Fruit fly (Drosophila melanogaster) whole organism, wandering third instar larva: ENCODE results near the gene CG7006.
A peak's percentile ranks its signal among the peaks of the same experiment; 100 is the strongest.

Experiments used
- Abd-B ChIP-seq: fragments of >200 bp; optimal IDR thresholded peaks from 2 replicates; lab custom pipeline; 2017; ENCODE audit warnings: missing biosample characterization, missing genetic modification characterization
- CG32264 ChIP-seq: fragments of 200-800 bp; sonication (Bioruptor generic); optimal IDR thresholded peaks from 2 replicates; lab custom pipeline; 2016; ENCODE audit warnings: missing biosample characterization, missing genetic modification characterization
- CG9705 ChIP-seq: fragments of 200-800 bp; sonication (Bioruptor generic); optimal IDR thresholded peaks from 2 replicates; lab custom pipeline; 2018; ENCODE audit warnings: missing biosample characterization, mild to moderate bottlenecking, missing genetic modification characterization
- CrebA ChIP-seq: fragments of 200-800 bp; sonication (Bioruptor generic); optimal IDR thresholded peaks from 2 replicates; lab custom pipeline; 2016; ENCODE audit warnings: missing biosample characterization, mild to moderate bottlenecking, missing genetic modification characterization, borderline replicate concordance
- Dfd ChIP-seq: fragments of >200 bp; optimal IDR thresholded peaks from 2 replicates; lab custom pipeline; 2017; ENCODE audit warnings: missing biosample characterization, missing genetic modification characterization
- Dif ChIP-seq: fragments of 200-275, 200-300 bp; sonication (Bioruptor generic); optimal IDR thresholded peaks from 2 replicates; lab custom pipeline; 2018; ENCODE audit warnings: missing biosample characterization, missing genetic modification characterization; ENCODE audit not compliant: partially characterized antibody
- GATAd ChIP-seq: sonication (Bioruptor generic); optimal IDR thresholded peaks from 2 replicates; lab custom pipeline; 2016; ENCODE audit warnings: missing biosample characterization, missing genetic modification characterization
- HLH106 ChIP-seq: fragments of 200-800 bp; optimal IDR thresholded peaks from 3 replicates; lab custom pipeline; 2019; ENCODE audit warnings: missing biosample characterization, mild to moderate bottlenecking, missing genetic modification characterization, moderate library complexity
- Hnf4 ChIP-seq: fragments of 200-800 bp; sonication (Bioruptor generic); optimal IDR thresholded peaks from 2 replicates; lab custom pipeline; 2016; ENCODE audit warnings: missing biosample characterization, mild to moderate bottlenecking, missing genetic modification characterization
- Hr78 ChIP-seq: fragments of >200 bp; optimal IDR thresholded peaks from 2 replicates; lab custom pipeline; 2017; ENCODE audit warnings: missing biosample characterization, missing genetic modification characterization
- Hr83 ChIP-seq: fragments of 200-300 bp; sonication (Bioruptor generic); optimal IDR thresholded peaks from 2 replicates; lab custom pipeline; 2016; ENCODE audit warnings: missing biosample characterization, mild to moderate bottlenecking, missing genetic modification characterization, moderate library complexity; ENCODE audit not compliant: poor library complexity, severe bottlenecking
- Jra ChIP-seq: sonication (Bioruptor generic); optimal IDR thresholded peaks from 2 replicates; lab custom pipeline; 2016; ENCODE audit warnings: missing biosample characterization, missing genetic modification characterization
- Mio ChIP-seq: sonication (Bioruptor generic); optimal IDR thresholded peaks from 2 replicates; lab custom pipeline; 2016; ENCODE audit warnings: missing biosample characterization, missing genetic modification characterization
- Myc ChIP-seq: fragments of >200 bp; optimal IDR thresholded peaks from 2 replicates; lab custom pipeline; 2017
- N ChIP-seq: fragments of >200 bp; optimal IDR thresholded peaks from 2 replicates; lab custom pipeline; 2018; ENCODE audit warnings: missing biosample characterization, missing external identifiers, missing genetic modification characterization
- OdsH ChIP-seq: fragments of 200-800 bp; sonication (Bioruptor generic); optimal IDR thresholded peaks from 2 replicates; lab custom pipeline; 2016; ENCODE audit warnings: missing biosample characterization, mild to moderate bottlenecking, missing genetic modification characterization
- Rel ChIP-seq, 2 experiments: fragments of 200-800 bp; sonication (Bioruptor generic) in 1 of 2; optimal IDR thresholded peaks; 2 replicates in 1 of 2; 3 replicates in 1 of 2; lab custom pipeline; 2016 to 2019; ENCODE audit warnings: mild to moderate bottlenecking in 2 of 2, missing biosample characterization in 2 of 2, missing genetic modification characterization in 2 of 2, moderate library complexity in 1 of 2
- Sp1 ChIP-seq: fragments of 200-800 bp; sonication (Bioruptor generic); optimal IDR thresholded peaks from 3 replicates; lab custom pipeline; 2019; ENCODE audit warnings: missing biosample characterization, mild to moderate bottlenecking, missing genetic modification characterization, moderate library complexity
- Vsx2 ChIP-seq: fragments of 200-300, 225-300 bp; sonication (Bioruptor generic); optimal IDR thresholded peaks from 2 replicates; lab custom pipeline; 2018; ENCODE audit warnings: missing biosample characterization, missing genetic modification characterization; ENCODE audit not compliant: partially characterized antibody
- br ChIP-seq: fragments of 200-800 bp; sonication (Bioruptor generic); optimal IDR thresholded peaks from 2 replicates; lab custom pipeline; 2016; ENCODE audit warnings: missing biosample characterization, missing genetic modification characterization
- brk ChIP-seq: fragments of 200-800 bp; sonication (Bioruptor generic); optimal IDR thresholded peaks from 2 replicates; lab custom pipeline; 2016; ENCODE audit warnings: missing biosample characterization, mild to moderate bottlenecking, missing genetic modification characterization
- dl ChIP-seq, 2 experiments: fragments of 175-275, 200-275 bp in 1 of 2; fragments of 200-275 bp in 1 of 2; sonication (Bioruptor generic); optimal IDR thresholded peaks; lab custom pipeline; 2018; ENCODE audit warnings: mild to moderate bottlenecking in 2 of 2, missing biosample characterization in 2 of 2, missing genetic modification characterization in 2 of 2, moderate library complexity in 2 of 2; ENCODE audit not compliant: partially characterized antibody in 2 of 2, insufficient read depth in 1 of 2
- dmrt93B ChIP-seq: fragments of 200-800 bp; sonication (Bioruptor generic); optimal IDR thresholded peaks from 2 replicates; lab custom pipeline; 2018; ENCODE audit warnings: missing biosample characterization, mild to moderate bottlenecking, missing genetic modification characterization
- dsf ChIP-seq: sonication (Bioruptor generic); optimal IDR thresholded peaks from 2 replicates; lab custom pipeline; 2016; ENCODE audit warnings: missing biosample characterization, missing genetic modification characterization, borderline replicate concordance
- ey ChIP-seq: fragments of 200-800 bp; sonication (Bioruptor generic); optimal IDR thresholded peaks from 2 replicates; lab custom pipeline; 2016; ENCODE audit warnings: missing biosample characterization, missing genetic modification characterization
- foxo ChIP-seq, 2 experiments: fragments of 200-800 bp; sonication (Bioruptor generic); optimal IDR thresholded peaks; 2 replicates in 1 of 2; 3 replicates in 1 of 2; lab custom pipeline; 2016 to 2017; ENCODE audit warnings: missing biosample characterization in 2 of 2, missing genetic modification characterization in 2 of 2
- fru ChIP-seq: fragments of 200-800 bp; sonication (Bioruptor generic); optimal IDR thresholded peaks from 3 replicates; lab custom pipeline; 2016; ENCODE audit warnings: missing biosample characterization, mild to moderate bottlenecking, missing genetic modification characterization
- h ChIP-seq: fragments of 200-800 bp; sonication (Bioruptor generic); optimal IDR thresholded peaks from 3 replicates; lab custom pipeline; 2016; ENCODE audit warnings: missing biosample characterization, mild to moderate bottlenecking, missing genetic modification characterization
- jim ChIP-seq: fragments of 175-275, 200-325 bp; sonication (Bioruptor generic); optimal IDR thresholded peaks from 2 replicates; lab custom pipeline; 2016; ENCODE audit warnings: missing biosample characterization, mild to moderate bottlenecking, missing genetic modification characterization
- lola ChIP-seq: fragments of >200 bp; optimal IDR thresholded peaks from 2 replicates; lab custom pipeline; 2017; ENCODE audit warnings: missing biosample characterization, missing genetic modification characterization
- pan ChIP-seq: fragments of >200 bp; optimal IDR thresholded peaks from 2 replicates; lab custom pipeline; 2017
- psq ChIP-seq: fragments of 200-800 bp; sonication (Bioruptor generic); optimal IDR thresholded peaks from 3 replicates; lab custom pipeline; 2017; ENCODE audit warnings: missing biosample characterization, mild to moderate bottlenecking, missing genetic modification characterization, moderate library complexity
- rgr ChIP-seq: fragments of 200-800 bp; sonication (Bioruptor generic); optimal IDR thresholded peaks from 3 replicates; lab custom pipeline; 2016; ENCODE audit warnings: missing biosample characterization, mild to moderate bottlenecking, missing genetic modification characterization
- sage ChIP-seq: fragments of 200-800 bp; sonication (Bioruptor generic); optimal IDR thresholded peaks from 2 replicates; lab custom pipeline; 2016; ENCODE audit warnings: missing biosample characterization, mild to moderate bottlenecking, missing genetic modification characterization
- sv ChIP-seq: fragments of 200-800 bp; sonication (Bioruptor generic); optimal IDR thresholded peaks from 3 replicates; lab custom pipeline; 2016; ENCODE audit warnings: missing biosample characterization, missing genetic modification characterization
- tai ChIP-seq: sonication (Bioruptor generic); optimal IDR thresholded peaks from 2 replicates; lab custom pipeline; 2016; ENCODE audit warnings: missing biosample characterization, missing genetic modification characterization
- usp ChIP-seq: fragments of >200 bp; optimal IDR thresholded peaks from 2 replicates; lab custom pipeline; 2017; ENCODE audit warnings: missing biosample characterization, missing genetic modification characterization
- woc ChIP-seq: sonication (Bioruptor generic); optimal IDR thresholded peaks from 2 replicates; lab custom pipeline; 2016; ENCODE audit warnings: missing biosample characterization, mild to moderate bottlenecking, missing genetic modification characterization

The CG7006 gene

DNA sequence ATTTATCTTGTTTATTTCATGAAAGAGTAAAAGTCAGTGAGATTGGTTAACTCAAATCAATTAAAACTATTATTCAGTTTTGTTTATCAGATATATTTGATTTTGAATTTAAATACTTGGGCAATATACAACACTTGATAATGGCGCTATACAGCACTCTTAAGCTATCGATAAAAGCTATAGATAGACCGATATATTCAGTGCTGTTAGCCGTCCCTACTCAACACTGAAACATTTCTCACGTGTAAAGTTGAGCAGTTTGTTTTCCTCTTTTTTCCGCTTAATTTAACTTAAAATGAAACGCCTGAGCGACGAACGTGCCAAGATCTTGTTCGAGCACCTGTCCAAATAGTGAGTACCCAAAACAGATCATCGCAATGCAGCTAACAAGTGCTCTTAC is at the start of gene CG7006:
CG7006 (plus strand) TSS at position 208 of the 400 bp plus-strand sequence.
- no peak for TF ChIP-seq dl (GFP tag; optimal IDR thresholded peaks at IDR 0.05; lab: Kevin White, UChicago; ENCODE audit: insufficient read depth in 1 of 2, partially characterized antibody in 2 of 2)
- peak; percentile 89 for TF ChIP-seq rgr (GFP tag; lab: Kevin White, UChicago)
- peak; percentile 63 for TF ChIP-seq Myc (lab: Kevin White, UChicago)
- peak; percentile 46 for TF ChIP-seq GATAd
- TF ChIP-seq brk (GFP tag; lab: Kevin White, UChicago): no peak
- TF ChIP-seq OdsH (GFP tag; lab: Kevin White, UChicago): peak; percentile 71
- TF ChIP-seq dmrt93B (GFP tag; lab: Kevin White, UChicago): peak; percentile 54
- TF ChIP-seq pan (lab: Kevin White, UChicago): no peak
- TF ChIP-seq Vsx2 (GFP tag; lab: Kevin White, UChicago): peak; percentile 21
- TF ChIP-seq fru (GFP tag; lab: Kevin White, UChicago): no peak
- TF ChIP-seq Rel (GFP tag; optimal IDR thresholded peaks at IDR 0.05; lab: Kevin White, UChicago): no peak
- TF ChIP-seq Rel (tag; optimal IDR thresholded peaks at IDR 0.05; lab: Kevin White, UChicago): peak; percentile 27
- peak; percentile 27 for TF ChIP-seq jim (GFP tag; lab: Kevin White, UChicago)
- peak; percentile 2 for TF ChIP-seq Mio (GFP tag; lab: Kevin White, UChicago)
- TF ChIP-seq usp (GFP tag; lab: Kevin White, UChicago): no peak
- no peak for TF ChIP-seq Sp1 (GFP tag; lab: Kevin White, UChicago)
- TF ChIP-seq CG32264: no peak
- peak; percentile 97 for TF ChIP-seq Hnf4 (GFP tag; lab: Kevin White, UChicago)
- TF ChIP-seq Jra: peak; percentile 89
- no peak for TF ChIP-seq woc (GFP tag; lab: Kevin White, UChicago)
- TF ChIP-seq Dfd (GFP tag; lab: Kevin White, UChicago): no peak
- TF ChIP-seq sv (GFP tag; lab: Kevin White, UChicago): peak; percentile 78
- TF ChIP-seq br (GFP tag; lab: Kevin White, UChicago): peak; percentile 80
- TF ChIP-seq psq (GFP tag; lab: Kevin White, UChicago): peak; percentile 74
- no peak for TF ChIP-seq tai
- TF ChIP-seq Hr78 (GFP tag; lab: Kevin White, UChicago): no peak
- peak; percentile 69 for TF ChIP-seq HLH106
- no peak for TF ChIP-seq Dif (GFP tag; lab: Kevin White, UChicago)
- TF ChIP-seq N (GFP tag; lab: Kevin White, UChicago): no peak
- peak; percentile 85 for TF ChIP-seq h
- TF ChIP-seq Hr83 (GFP tag; lab: Kevin White, UChicago): peak; percentile 98
- TF ChIP-seq foxo (GFP tag; optimal IDR thresholded peaks at IDR 0.05; lab: Kevin White, UChicago): peak in 1 of 2 experiments; percentile 88
- TF ChIP-seq CG9705 (GFP tag; lab: Kevin White, UChicago): peak; percentile 74
- peak; percentile 74 for TF ChIP-seq ey (GFP tag; lab: Kevin White, UChicago)
- TF ChIP-seq dsf (GFP tag; lab: Kevin White, UChicago): peak; percentile 76
- no peak for TF ChIP-seq lola (GFP tag; lab: Kevin White, UChicago)
- no peak for TF ChIP-seq Abd-B (GFP tag; lab: Kevin White, UChicago)
- TF ChIP-seq sage (GFP tag; lab: Kevin White, UChicago): no peak
- TF ChIP-seq CrebA (GFP tag; lab: Kevin White, UChicago): no peak
- TF ChIP-seq, all 38 proteins: peak for 21

- TF ChIP-seq psq (GFP tag; lab: Kevin White, UChicago): no peak
- peak; percentile 72 for TF ChIP-seq Myc (lab: Kevin White, UChicago)
- TF ChIP-seq tai: no peak
- TF ChIP-seq, all 38 proteins: peak for 1
Measured at dm6 chr3R:24805048-24805447, 45.4 kb upstream of the CG7006 start, which contains the start of gene polybromo. Gene polybromo, minus strand, starts transcription at chr3R:24805259.

dm6 chr3R:24807321-24807720 is 43.1 kb upstream of the CG7006 start, which contains the start of gene CG6980:
Gene CG6980, plus strand, starts transcription at chr3R:24807621.
- TF ChIP-seq dmrt93B (GFP tag; lab: Kevin White, UChicago): no peak
- TF ChIP-seq dsf (GFP tag; lab: Kevin White, UChicago): no peak
- TF ChIP-seq usp (GFP tag; lab: Kevin White, UChicago): no peak
- TF ChIP-seq Sp1 (GFP tag; lab: Kevin White, UChicago): no peak
- TF ChIP-seq Hr78 (GFP tag; lab: Kevin White, UChicago): no peak
- no peak for TF ChIP-seq foxo (GFP tag; optimal IDR thresholded peaks at IDR 0.05; lab: Kevin White, UChicago)
- no peak for TF ChIP-seq br (GFP tag; lab: Kevin White, UChicago)
- TF ChIP-seq rgr (GFP tag; lab: Kevin White, UChicago): no peak
- no peak for TF ChIP-seq Jra
- TF ChIP-seq pan (lab: Kevin White, UChicago): no peak
- TF ChIP-seq Dif (GFP tag; lab: Kevin White, UChicago): no peak
- TF ChIP-seq h: no peak
- no peak for TF ChIP-seq N (GFP tag; lab: Kevin White, UChicago)
- no peak for TF ChIP-seq fru (GFP tag; lab: Kevin White, UChicago)
